Worm (Caenorhabditis elegans) whole organism, midembryonic: ENCODE measurements around the gene usp-39.
"Not testable (repeated sequence)": the region's sequence is repeated elsewhere in the genome, so short reads cannot be mapped to it uniquely, and the experiment has no call there.

Source experiments
- cog-1 ChIP-seq: sonication (generic microtip); optimal IDR thresholded peaks from 2 replicates; lab custom pipeline; 2016; ENCODE audit warnings: missing genetic modification characterization, missing compliant biosample characterization
- flt-1 ChIP-seq: fragments of 200-800 bp; sonication (Bioruptor generic); IDR thresholded peaks from 2 replicates; pipeline ENCODE4 v1.3.6; 2022; ENCODE audit warnings: missing genetic modification characterization, missing compliant biosample characterization
- med-1 ChIP-seq: sonication (generic microtip); optimal IDR thresholded peaks from 2 replicates; lab custom pipeline; 2017; ENCODE audit warnings: missing genetic modification characterization, mild to moderate bottlenecking, missing compliant biosample characterization, antibody characterized with exemption, missing genetic modification reagents; ENCODE audit not compliant: insufficient read depth
- tab-1 ChIP-seq: fragments of 200-800 bp; sonication (Bioruptor generic); IDR thresholded peaks from 2 replicates; pipeline ENCODE4 v1.3.6; 2022; ENCODE audit warnings: missing genetic modification characterization, missing compliant biosample characterization
- ztf-23 ChIP-seq: fragments of 200-800 bp; sonication (Bioruptor generic); IDR thresholded peaks from 2 replicates; pipeline ENCODE4 v1.3.6; 2022; ENCODE audit warnings: missing genetic modification reagents, missing genetic modification characterization, missing compliant biosample characterization
- ztf-29 ChIP-seq: fragments of 200-800 bp; sonication (Bioruptor generic); IDR thresholded peaks from 2 replicates; pipeline ENCODE4 v1.3.6; 2022; ENCODE audit warnings: missing genetic modification reagents, missing genetic modification characterization, missing compliant biosample characterization

- TF ChIP-seq med-1 (GFP tag; lab: Kevin White, UChicago); tab-1 (GFP tag; lab: Robert Waterston, UW); ztf-23 (GFP tag; lab: Robert Waterston, UW); ztf-29 (GFP tag; lab: Robert Waterston, UW); flt-1 (GFP tag; lab: Robert Waterston, UW); cog-1: not testable (repeated sequence)
These were observed 11.4 kb upstream of the usp-39 start, which contains the start of gene K02F6.1 for ce11 chrII:2553662-2554061.
